Worm (Caenorhabditis elegans) whole organism, young adult: ENCODE measurements around the gene Y76B12C.6.
A peak's percentile ranks its signal among the peaks of the same experiment; 100 is the strongest.

Experiments
- B0035.1 ChIP-seq: sonication (generic microtip); optimal IDR thresholded peaks from 2 replicates; lab custom pipeline; 2016; ENCODE audit warnings: missing genetic modification characterization, mild to moderate bottlenecking, missing compliant biosample characterization, missing genotype, missing genetic modification reagents
- B0336.3 ChIP-seq: fragments of 200-800 bp; sonication (Bioruptor generic); IDR thresholded peaks from 2 replicates; pipeline ENCODE4 v1.3.6; 2022; ENCODE audit warnings: missing genetic modification characterization, missing compliant biosample characterization
- C06A6.2 ChIP-seq: fragments of 200-800 bp; sonication (Bioruptor generic); conservative IDR thresholded peaks from 2 replicates; pipeline ENCODE4 v1.3.6; 2022; ENCODE audit warnings: missing genetic modification characterization, missing compliant biosample characterization
- D2030.7 ChIP-seq: fragments of 200-800 bp; sonication (Bioruptor generic); IDR thresholded peaks from 2 replicates; pipeline ENCODE4 v1.3.6; 2022; ENCODE audit warnings: missing genetic modification reagents, missing genetic modification characterization, missing compliant biosample characterization
- F23B12.7 ChIP-seq: sonication (generic microtip); optimal IDR thresholded peaks from 2 replicates; lab custom pipeline; 2017; ENCODE audit warnings: missing genetic modification characterization, mild to moderate bottlenecking, missing compliant biosample characterization, antibody characterized with exemption, moderate library complexity; ENCODE audit not compliant: insufficient read depth
- T07F8.4 ChIP-seq: sonication (generic microtip); optimal IDR thresholded peaks from 2 replicates; lab custom pipeline; 2016; ENCODE audit warnings: mild to moderate bottlenecking, missing genetic modification characterization, moderate library complexity, missing compliant biosample characterization
- Y53F4B.3 ChIP-seq: fragments of 200-800 bp; sonication (Bioruptor generic); IDR thresholded peaks from 2 replicates; pipeline ENCODE4 v1.3.6; 2022; ENCODE audit warnings: missing genetic modification reagents, missing genetic modification characterization, missing compliant biosample characterization
- Y53G8AR.9 ChIP-seq: fragments of 200-800 bp; sonication (Bioruptor generic); conservative IDR thresholded peaks from 2 replicates; pipeline ENCODE4 v1.3.6; 2022; ENCODE audit warnings: missing genetic modification reagents, missing genetic modification characterization, missing compliant biosample characterization
- Y79H2A.3 ChIP-seq: fragments of 200-800 bp; sonication (Bioruptor generic); conservative IDR thresholded peaks from 2 replicates; pipeline ENCODE4 v1.3.6; 2022; ENCODE audit warnings: missing genetic modification reagents, missing genetic modification characterization, missing compliant biosample characterization
- aptf-3 ChIP-seq: fragments of 200-800 bp; sonication (Bioruptor generic); IDR thresholded peaks from 2 replicates; pipeline ENCODE4 v1.3.6; 2022; ENCODE audit warnings: missing genetic modification characterization, missing compliant biosample characterization
- cebp-1 ChIP-seq, 2 experiments: fragments of 200-800 bp in 1 of 2; sonication (Bioruptor generic) in 1 of 2; sonication (generic microtip) in 1 of 2; IDR thresholded peaks in 1 of 2; optimal IDR thresholded peaks in 1 of 2; 2 replicates each; pipeline versions ENCODE4 v1.3.6 to Lab custom; 2017 to 2022; ENCODE audit warnings: missing compliant biosample characterization in 2 of 2, missing genetic modification characterization in 2 of 2, mild to moderate bottlenecking in 1 of 2, missing genetic modification reagents in 1 of 2, moderate library complexity in 1 of 2
- ceh-58 ChIP-seq: fragments of 200-800 bp; sonication (Bioruptor generic); IDR thresholded peaks from 2 replicates; pipeline ENCODE4 v1.3.6; 2022; ENCODE audit warnings: missing genetic modification characterization, missing compliant biosample characterization
- ceh-79 ChIP-seq: sonication (generic microtip); optimal IDR thresholded peaks from 2 replicates; lab custom pipeline; 2017; ENCODE audit warnings: mild to moderate bottlenecking, missing genetic modification characterization, missing compliant biosample characterization
- chd-7 ChIP-seq: sonication (generic microtip); optimal IDR thresholded peaks from 2 replicates; lab custom pipeline; 2016; ENCODE audit warnings: mild to moderate bottlenecking, missing genetic modification characterization, moderate library complexity, missing compliant biosample characterization
- die-1 ChIP-seq: sonication (generic microtip); optimal IDR thresholded peaks from 2 replicates; lab custom pipeline; 2016; ENCODE audit warnings: missing genotype, mild to moderate bottlenecking, missing genetic modification characterization, missing compliant biosample characterization
- efl-1 ChIP-seq: fragments of 150-350 bp; optimal IDR thresholded peaks from 2 replicates; lab custom pipeline; 2014; ENCODE audit warnings: missing biosample characterization, missing genetic modification reagents, missing genetic modification characterization
- ekl-4 ChIP-seq: fragments of 200-800 bp; sonication (Bioruptor generic); IDR thresholded peaks from 2 replicates; pipeline ENCODE4 v1.3.6; 2022; ENCODE audit warnings: missing genetic modification reagents, missing genetic modification characterization, missing compliant biosample characterization
- him-1 ChIP-seq: sonication (generic microtip); optimal IDR thresholded peaks from 2 replicates; lab custom pipeline; 2016; ENCODE audit warnings: missing genotype, missing genetic modification reagents, missing genetic modification characterization, missing compliant biosample characterization
- hlh-26 ChIP-seq: fragments of 200-800 bp; sonication (Bioruptor generic); conservative IDR thresholded peaks from 2 replicates; pipeline ENCODE4 v1.3.6; 2022; ENCODE audit warnings: missing genetic modification reagents, missing genetic modification characterization, missing compliant biosample characterization
- hsf-1 ChIP-seq: fragments of 200-800 bp; sonication (Bioruptor generic); IDR thresholded peaks from 2 replicates; pipeline ENCODE4 v1.3.6; 2022; ENCODE audit warnings: missing genetic modification reagents, missing genetic modification characterization, missing compliant biosample characterization
- lag-1 ChIP-seq: fragments of 200-800 bp; sonication (Bioruptor generic); IDR thresholded peaks from 2 replicates; pipeline ENCODE4 v1.3.6; 2022; ENCODE audit warnings: missing genetic modification reagents, missing genetic modification characterization, missing compliant biosample characterization
- let-526 ChIP-seq: fragments of 200-800 bp; sonication (Bioruptor generic); IDR thresholded peaks from 2 replicates; pipeline ENCODE4 v1.3.6; 2022; ENCODE audit warnings: missing genetic modification reagents, missing genetic modification characterization, missing compliant biosample characterization
- let-607 ChIP-seq, 2 experiments: fragments of 200-800 bp in 1 of 2; sonication (Bioruptor generic) in 1 of 2; sonication (generic microtip) in 1 of 2; optimal IDR thresholded peaks; 2 replicates each; lab custom pipeline; 2016 to 2018; ENCODE audit warnings: mild to moderate bottlenecking in 2 of 2, missing compliant biosample characterization in 2 of 2, missing genetic modification characterization in 2 of 2, moderate library complexity in 2 of 2, missing genotype in 1 of 2
- mcd-1 ChIP-seq: fragments of 200-800 bp; sonication (Bioruptor generic); IDR thresholded peaks from 2 replicates; pipeline ENCODE4 v1.3.6; 2022; ENCODE audit warnings: missing genetic modification reagents, missing genetic modification characterization, missing compliant biosample characterization
- mel-28 ChIP-seq: sonication (generic microtip); optimal IDR thresholded peaks from 2 replicates; lab custom pipeline; 2016; ENCODE audit warnings: borderline replicate concordance, mild to moderate bottlenecking, missing genetic modification characterization, missing compliant biosample characterization
- nfya-2 ChIP-seq: fragments of 200-800 bp; sonication (Bioruptor generic); IDR thresholded peaks from 2 replicates; pipeline ENCODE4 v1.3.6; 2022; ENCODE audit warnings: missing genetic modification reagents, missing genetic modification characterization, missing compliant biosample characterization
- nhr-120 ChIP-seq: fragments of 200-800 bp; sonication (Bioruptor generic); IDR thresholded peaks from 2 replicates; pipeline ENCODE4 v1.3.6; 2022; ENCODE audit warnings: missing genetic modification characterization, missing compliant biosample characterization
- nhr-179 ChIP-seq: sonication (generic microtip); optimal IDR thresholded peaks from 2 replicates; lab custom pipeline; 2016; ENCODE audit warnings: mild to moderate bottlenecking, missing genetic modification characterization, missing compliant biosample characterization
- rcor-1 ChIP-seq: fragments of 200-800 bp; sonication (Bioruptor generic); IDR thresholded peaks from 2 replicates; pipeline ENCODE4 v1.3.6; 2022; ENCODE audit warnings: missing genetic modification reagents, missing genetic modification characterization, missing compliant biosample characterization
- repo-1 ChIP-seq: sonication (generic microtip); optimal IDR thresholded peaks from 2 replicates; lab custom pipeline; 2017; ENCODE audit warnings: mild to moderate bottlenecking, missing genetic modification characterization, missing compliant biosample characterization
- sea-2 ChIP-seq: fragments of 200-800 bp; sonication (Bioruptor generic); IDR thresholded peaks from 2 replicates; pipeline ENCODE4 v1.3.6; 2022; ENCODE audit warnings: missing genetic modification characterization, missing compliant biosample characterization
- tbx-9 ChIP-seq: sonication (generic microtip); optimal IDR thresholded peaks from 2 replicates; lab custom pipeline; 2016; ENCODE audit warnings: borderline replicate concordance, missing genetic modification characterization, inconsistent platforms, missing compliant biosample characterization
- unc-130 ChIP-seq: sonication (generic microtip); optimal IDR thresholded peaks from 2 replicates; lab custom pipeline; 2016; ENCODE audit warnings: missing genetic modification reagents, missing genetic modification characterization, missing compliant biosample characterization
- ztf-18 ChIP-seq: sonication (generic microtip); optimal IDR thresholded peaks from 2 replicates; lab custom pipeline; 2016; ENCODE audit warnings: missing genotype, mild to moderate bottlenecking, missing genetic modification characterization, missing compliant biosample characterization
- ztf-3 ChIP-seq: fragments of 200-800 bp; sonication (Bioruptor generic); optimal IDR thresholded peaks from 2 replicates; lab custom pipeline; 2018; ENCODE audit warnings: mild to moderate bottlenecking, missing genetic modification characterization, missing compliant biosample characterization

Y76B12C.6 gene

ce11 chrIV:1956411-1956810, 24.8 kb upstream of the Y76B12C.6 start, which contains the start of gene F52C12.6:
TSS of gene F52C12.6 (plus strand) at chrIV:1956711.
- TF ChIP-seq mel-28, result no peak
- TF ChIP-seq, all 124 proteins: peak for 0

- TF ChIP-seq Y79H2A.3 (GFP tag; lab: Robert Waterston, UW) (no peak), rcor-1 (GFP tag; lab: Robert Waterston, UW) (no peak), unc-130 (GFP tag; lab: Kevin White, UChicago) (no peak), ztf-18 (tag; lab: Kevin White, UChicago) (no peak), chd-7 (no peak)
Measured at ce11 chrIV:1959554-1959953, 21.6 kb upstream of the Y76B12C.6 start, which contains the start of gene tdpo-1. TSS of gene tdpo-1 (plus strand) at chrIV:1959854.

ce11 chrIV:1963247-1963646, 17.9 kb upstream of the Y76B12C.6 start, which contains the start of gene ulp-3:
TSS of gene ulp-3 (plus strand) at chrIV:1963634.
- TF ChIP-seq B0336.3 (GFP tag; lab: Robert Waterston, UW) (no peak), T07F8.4 (tag; lab: Kevin White, UChicago) (no peak), D2030.7 (GFP tag; lab: Robert Waterston, UW) (0 out of 2 replicates have a peak, but pooled peaks have one; percentile 19), him-1 (tag; lab: Kevin White, UChicago) (no peak), mcd-1 (GFP tag; lab: Robert Waterston, UW) (peak; percentile 60), efl-1 (GFP tag; lab: Kevin White, UChicago) (peak; percentile 13)

DNA sequence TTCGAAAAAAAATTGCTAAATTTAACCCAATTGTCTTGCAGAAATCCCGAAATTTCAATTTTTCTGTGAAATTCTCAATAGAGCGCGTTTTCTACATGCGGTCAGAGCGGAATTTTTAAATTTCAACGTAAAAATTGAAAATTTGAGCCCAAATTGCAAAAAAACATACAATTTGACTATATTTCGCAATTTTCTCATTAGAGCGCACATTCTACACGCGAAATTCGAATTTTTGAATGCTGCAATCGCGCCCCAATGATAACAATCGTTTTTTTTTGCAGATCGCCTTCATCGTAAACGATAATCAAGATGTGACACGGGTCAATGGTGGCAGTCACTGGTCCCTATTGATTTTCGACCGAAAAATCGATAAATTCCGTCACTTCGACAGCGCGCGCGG, 17.1 kb upstream of the Y76B12C.6 start:
- TF ChIP-seq tbx-9 (tag; lab: Kevin White, UChicago), result no peak
- no peak for TF ChIP-seq Y53G8AR.9 (GFP tag; lab: Robert Waterston, UW)
- TF ChIP-seq cebp-1 (GFP tag; IDR thresholded peaks at IDR 0.05; lab: Robert Waterston, UW), result no peak
- TF ChIP-seq cebp-1 (tag; optimal IDR thresholded peaks at IDR 0.05; lab: Kevin White, UChicago), result peak; percentile 64
- TF ChIP-seq let-526 (GFP tag; lab: Robert Waterston, UW), result no peak
- no peak for TF ChIP-seq B0035.1 (tag; lab: Kevin White, UChicago)
- peak; percentile 46; the same call in 1 of the 2 replicates for TF ChIP-seq mcd-1 (GFP tag; lab: Robert Waterston, UW)
- TF ChIP-seq nhr-120 (GFP tag; lab: Robert Waterston, UW), result no peak
- TF ChIP-seq, all 124 proteins: peak for 2

DNA sequence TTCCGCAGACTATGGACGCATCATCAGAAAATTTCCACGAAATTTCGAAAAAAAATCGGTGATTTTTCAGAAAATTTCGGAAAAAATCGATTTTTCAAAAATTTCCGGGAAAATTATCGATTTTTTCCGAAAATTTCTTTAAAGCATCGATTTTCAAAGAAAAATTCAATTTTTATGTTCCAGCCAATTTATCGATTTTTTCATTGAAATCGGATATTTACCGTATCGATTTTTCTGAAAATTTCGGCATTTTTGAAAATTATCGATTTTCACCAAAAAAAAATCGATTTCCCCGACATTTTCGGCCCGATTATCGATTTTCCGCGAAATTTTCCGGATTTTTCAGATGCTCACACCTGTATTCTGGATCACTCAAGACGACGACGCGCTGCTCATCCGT, 16.1 kb upstream of the Y76B12C.6 start, which contains the start of gene Y48A5A.1:
TSS of gene Y48A5A.1 (plus strand) at position 347 of the 400 bp plus-strand sequence.
- TF ChIP-seq let-607 (tag; optimal IDR thresholded peaks at IDR 0.05; lab: Kevin White, UChicago) (no peak), Y53F4B.3 (GFP tag; lab: Robert Waterston, UW) (no peak), aptf-3 (GFP tag; lab: Robert Waterston, UW) (no peak), cebp-1 (GFP tag; IDR thresholded peaks at IDR 0.05; lab: Robert Waterston, UW) (no peak), cebp-1 (tag; optimal IDR thresholded peaks at IDR 0.05; lab: Kevin White, UChicago) (no peak), ceh-58 (GFP tag; lab: Robert Waterston, UW) (no peak)

DNA sequence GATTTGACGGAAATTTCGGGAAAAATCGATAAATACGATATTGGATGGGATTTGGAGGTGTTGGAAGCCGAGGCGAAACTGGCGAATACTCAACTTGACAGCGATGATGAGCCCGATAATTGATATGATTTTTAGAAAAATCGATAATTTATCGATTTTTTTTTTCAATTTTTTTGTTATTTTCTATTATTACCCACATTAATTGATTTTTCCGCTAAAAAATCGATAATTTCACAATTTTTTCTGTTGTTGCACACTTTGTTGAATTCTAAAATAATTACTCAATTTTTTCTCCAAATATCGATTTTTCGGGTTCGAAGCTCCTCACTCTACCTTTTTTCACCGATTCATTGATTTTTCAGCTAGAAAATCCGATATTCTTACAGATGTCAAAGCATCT, 11.8 kb upstream of the Y76B12C.6 start, which contains the start of gene Y48A5A.3:
TSS of gene Y48A5A.3 (plus strand) at position 385 of the 400 bp plus-strand sequence.
- TF ChIP-seq hlh-26 (no peak), die-1 (no peak), lag-1 (GFP tag; lab: Robert Waterston, UW) (no peak), sea-2 (no peak), nfya-2 (GFP tag; lab: Robert Waterston, UW) (no peak), nhr-179 (tag; lab: Kevin White, UChicago) (no peak), C06A6.2 (GFP tag; lab: Robert Waterston, UW) (no peak), let-607 (tag; optimal IDR thresholded peaks at IDR 0.05; lab: Kevin White, UChicago) (no peak), repo-1 (tag; lab: Kevin White, UChicago) (no peak), hsf-1 (no peak), mcd-1 (GFP tag; lab: Robert Waterston, UW) (no peak), ekl-4 (no peak), ztf-3 (GFP tag; lab: Kevin White, UChicago) (no peak), F23B12.7 (tag; lab: Kevin White, UChicago) (no peak), ceh-79 (tag; lab: Kevin White, UChicago) (no peak)
